Fruit fly (Drosophila melanogaster): Measurements from ENCODE around the gene CG2260.
A peak's percentile ranks its signal among the peaks of the same experiment; 100 is the strongest.

The CG2260 gene

DNA sequence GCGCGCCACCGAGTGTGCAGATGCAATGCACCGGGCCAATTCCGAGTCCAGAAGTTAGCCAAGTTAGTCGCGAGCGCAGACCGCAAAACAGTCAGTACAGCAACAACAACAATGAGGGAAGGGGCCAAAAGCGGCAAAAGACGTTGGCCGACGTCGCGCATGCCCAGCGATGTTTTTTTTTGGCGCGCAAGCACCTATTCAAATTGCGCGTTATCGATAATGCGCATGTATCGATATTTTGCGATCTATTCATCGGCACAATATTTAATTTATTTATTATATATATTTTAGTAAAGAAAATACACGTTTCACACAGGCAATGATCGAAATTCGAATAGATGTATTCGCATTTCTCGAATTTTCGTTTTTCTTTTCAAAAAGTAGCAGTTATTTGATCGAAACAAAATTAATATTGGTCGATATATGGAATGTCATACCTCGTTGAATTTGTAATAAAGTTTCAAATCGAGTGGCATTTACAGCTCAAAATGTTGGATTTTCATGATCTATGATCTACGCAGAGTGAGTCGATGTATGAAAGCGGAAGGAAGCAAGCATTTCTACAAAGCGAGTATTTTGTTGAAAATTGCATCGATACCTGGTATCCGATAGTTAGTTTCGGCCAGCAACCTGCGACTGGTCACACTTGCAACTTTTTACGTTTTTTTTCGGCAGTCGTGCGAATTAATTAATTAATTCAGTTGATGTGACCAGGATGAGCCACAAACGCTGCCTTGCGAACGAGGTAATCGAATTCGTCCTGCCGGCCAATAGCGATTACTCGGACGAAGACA is 8.5 kb upstream of the CG2260 start, which contains the start of gene CG2116 (continued):
- TF ChIP-seq vnd (GFP tag; IDR thresholded peaks at IDR 0.05; ENCODE audit: partially characterized antibody) (peak; percentile 72), fru (optimal IDR thresholded peaks at IDR 0.05) (no peak), Scr (GFP tag; IDR thresholded peaks at IDR 0.05; ENCODE audit: partially characterized antibody) (peak; percentile 79), CG9797 (GFP tag; optimal IDR thresholded peaks at IDR 0.05) (peak; percentile 78), Sry-δ (GFP tag; optimal IDR thresholded peaks at IDR 0.05) (peak; percentile 73), MBD-R2 (GFP tag; IDR thresholded peaks at IDR 0.05) (peak; percentile 47), zen2 (GFP tag; IDR thresholded peaks at IDR 0.05; ENCODE audit: partially characterized antibody) (peak; percentile 52; the same call in 1 of the 3 replicates), ssp (GFP tag; IDR thresholded peaks at IDR 0.05) (peak; percentile 57; the same call in 1 of the 2 replicates), Blimp-1 (GFP tag; optimal IDR thresholded peaks at IDR 0.05) (no peak), YL-1 (GFP tag; optimal IDR thresholded peaks at IDR 0.05) (peak; percentile 11), Ets65A (GFP tag) (peak; percentile 70), CG6791 (GFP tag; IDR thresholded peaks at IDR 0.05; ENCODE audit: partially characterized antibody) (peak; percentile 64), CG15514 (GFP tag; optimal IDR thresholded peaks at IDR 0.05) (peak; percentile 59), CG10543 (GFP tag; optimal IDR thresholded peaks at IDR 0.05) (peak; percentile 9), CG11504 (tag; optimal IDR thresholded peaks at IDR 0.05) (peak; percentile 25), sqz (GFP tag; optimal IDR thresholded peaks at IDR 0.05) (peak; percentile 66), CG14710 (tag; optimal IDR thresholded peaks at IDR 0.05) (peak; percentile 61), lbe (GFP tag; optimal IDR thresholded peaks at IDR 0.05) (no peak), her (GFP tag; optimal IDR thresholded peaks at IDR 0.05) (peak; percentile 85), CG34224 (GFP tag; IDR thresholded peaks at IDR 0.05; ENCODE audit: partially characterized antibody) (peak; percentile 53; the same call in 2 of the 3 replicates), Nf-YC (tag; optimal IDR thresholded peaks at IDR 0.05) (peak; percentile 20), NFAT (GFP tag; IDR thresholded peaks at IDR 0.05) (no peak), Dll (GFP tag; IDR thresholded peaks at IDR 0.05; ENCODE audit: partially characterized antibody) (peak; percentile 79), nmo (GFP tag; optimal IDR thresholded peaks at IDR 0.05) (peak; percentile 26), ato (GFP tag; IDR thresholded peaks at IDR 0.05; ENCODE audit: partially characterized antibody) (peak; percentile 63), Myb (GFP tag; optimal IDR thresholded peaks at IDR 0.05) (peak; percentile 47), h (optimal IDR thresholded peaks at IDR 0.05) (no peak), CG14860 (GFP tag; IDR thresholded peaks at IDR 0.05; ENCODE audit: partially characterized antibody) (peak; percentile 59; the same call in 1 of the 3 replicates), CG7987 (GFP tag; optimal IDR thresholded peaks at IDR 0.05) (no peak), NC2α (GFP tag; optimal IDR thresholded peaks at IDR 0.05) (no peak), kni (GFP tag; optimal IDR thresholded peaks at IDR 0.05) (no peak), HLH4C (GFP tag; IDR thresholded peaks at IDR 0.05; ENCODE audit: partially characterized antibody) (peak; percentile 63; the same call in 2 of the 3 replicates), CG30020 (tag; optimal IDR thresholded peaks at IDR 0.05) (peak; percentile 45), amos (GFP tag; IDR thresholded peaks at IDR 0.05; ENCODE audit: partially characterized antibody) (peak; percentile 73), bbx (GFP tag; IDR thresholded peaks at IDR 0.05; ENCODE audit: partially characterized antibody) (peak; percentile 63), sens (GFP tag) (peak; percentile 53), CG9437 (GFP tag; optimal IDR thresholded peaks at IDR 0.05) (peak; percentile 37), CG2116 (GFP tag; optimal IDR thresholded peaks at IDR 0.05) (peak; percentile 93), Dref (GFP tag; IDR thresholded peaks at IDR 0.05) (peak; percentile 59), Bgb (GFP tag; IDR thresholded peaks at IDR 0.05; ENCODE audit: partially characterized antibody) (peak; percentile 81), CG4854 (GFP tag; optimal IDR thresholded peaks at IDR 0.05) (no peak), Opbp (GFP tag; IDR thresholded peaks at IDR 0.05; ENCODE audit: partially characterized antibody) (peak; percentile 43; the same call in 2 of the 3 replicates), pnt (GFP tag; optimal IDR thresholded peaks at IDR 0.05) (no peak), unc-4 (GFP tag; IDR thresholded peaks at IDR 0.05; ENCODE audit: partially characterized antibody) (peak; percentile 67; the same call in 1 of the 2 replicates), ewg (GFP tag; optimal IDR thresholded peaks at IDR 0.05) (peak; percentile 76), CoRest (tag; optimal IDR thresholded peaks at IDR 0.05) (peak; percentile 13), CG2129 (GFP tag; IDR thresholded peaks at IDR 0.05; ENCODE audit: partially characterized antibody) (0 out of 2 replicates have a peak, but pooled peaks have one; percentile 43)

Measured in whole organism, embryonic.